Worm (Caenorhabditis elegans): ENCODE measurements around the gene C04A11.1.

ce11 chrX:13639577-13639976, 20.7 kb upstream of the C04A11.1 start, which contains the start of gene twk-20:
- TF ChIP-seq tab-1 (GFP tag; IDR thresholded peaks at IDR 0.05) (no peak), flt-1 (GFP tag; IDR thresholded peaks at IDR 0.05) (no peak), T22C8.4 (GFP tag; IDR thresholded peaks at IDR 0.05) (no peak), ztf-29 (GFP tag; IDR thresholded peaks at IDR 0.05) (no peak), med-1 (GFP tag; optimal IDR thresholded peaks at IDR 0.05; ENCODE audit: insufficient read depth) (no peak), ref-1 (GFP tag; conservative IDR thresholded peaks at IDR 0.05) (no peak), ztf-23 (GFP tag; IDR thresholded peaks at IDR 0.05) (no peak), klf-2 (GFP tag; conservative IDR thresholded peaks at IDR 0.05) (no peak)

Data from whole organism, midembryonic.